Worm (Caenorhabditis elegans): ENCODE data around the gene F26A10.2.

DNA sequence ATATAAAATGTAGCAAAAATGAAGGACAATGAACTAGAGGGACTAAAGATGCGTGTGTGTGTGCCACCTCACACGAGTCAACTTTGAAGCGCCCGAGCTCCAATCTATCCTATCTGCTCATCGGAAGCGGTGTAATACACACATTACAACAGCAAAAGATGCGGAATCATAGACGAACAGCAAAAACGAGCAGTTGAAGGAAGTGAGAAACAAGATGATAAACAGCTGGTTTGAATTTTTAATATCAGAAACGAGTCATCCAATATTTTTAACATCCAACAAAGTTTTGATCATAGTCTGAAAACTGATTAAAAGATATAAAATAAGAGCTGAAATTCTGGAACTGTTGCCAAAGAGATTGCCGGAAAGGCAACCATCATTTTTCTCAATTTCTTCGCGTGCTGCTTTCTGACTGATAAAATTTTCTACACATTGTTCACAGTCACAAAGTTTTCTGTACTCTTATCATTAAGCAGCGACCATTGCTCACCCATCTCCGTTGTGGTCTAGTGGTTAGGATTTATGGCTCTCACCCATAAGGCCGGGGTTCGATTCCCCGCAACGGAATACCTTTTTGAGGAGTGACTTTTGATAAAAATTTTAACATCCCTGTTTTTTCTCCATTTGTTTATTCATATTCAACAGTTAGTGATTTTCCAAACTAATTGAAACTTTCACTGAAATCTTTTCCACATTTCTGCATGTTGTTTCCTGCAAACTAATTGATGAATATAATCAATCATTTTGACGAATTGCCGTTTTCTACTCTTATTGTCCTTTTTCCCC is 35.5 kb upstream of the F26A10.2 start, which contains the start of gene stn-2:
- TF ChIP-seq ets-7 (tag; optimal IDR thresholded peaks at IDR 0.05) (no peak), pes-1 (GFP tag; IDR thresholded peaks at IDR 0.05) (no peak), sea-1 (GFP tag; conservative IDR thresholded peaks at IDR 0.05) (no peak), ceh-13 (GFP tag; optimal IDR thresholded peaks at IDR 0.05) (no peak), flt-1 (GFP tag; IDR thresholded peaks at IDR 0.05) (no peak), ama-1 (optimal IDR thresholded peaks at IDR 0.05) (no peak), aly-1 (tag; optimal IDR thresholded peaks at IDR 0.05) (no peak), tra-4 (tag; optimal IDR thresholded peaks at IDR 0.05) (no peak), hmbx-1 (tag; optimal IDR thresholded peaks at IDR 0.05) (no peak), hnd-1 (tag; optimal IDR thresholded peaks at IDR 0.05) (no peak), B0310.2 (tag; optimal IDR thresholded peaks at IDR 0.05) (no peak), scrt-1 (GFP tag; IDR thresholded peaks at IDR 0.05) (no peak)

Data from whole organism, early embryonic.